Worm (Caenorhabditis elegans): ENCODE data around the gene F44A6.5.

F44A6.5 gene

DNA sequence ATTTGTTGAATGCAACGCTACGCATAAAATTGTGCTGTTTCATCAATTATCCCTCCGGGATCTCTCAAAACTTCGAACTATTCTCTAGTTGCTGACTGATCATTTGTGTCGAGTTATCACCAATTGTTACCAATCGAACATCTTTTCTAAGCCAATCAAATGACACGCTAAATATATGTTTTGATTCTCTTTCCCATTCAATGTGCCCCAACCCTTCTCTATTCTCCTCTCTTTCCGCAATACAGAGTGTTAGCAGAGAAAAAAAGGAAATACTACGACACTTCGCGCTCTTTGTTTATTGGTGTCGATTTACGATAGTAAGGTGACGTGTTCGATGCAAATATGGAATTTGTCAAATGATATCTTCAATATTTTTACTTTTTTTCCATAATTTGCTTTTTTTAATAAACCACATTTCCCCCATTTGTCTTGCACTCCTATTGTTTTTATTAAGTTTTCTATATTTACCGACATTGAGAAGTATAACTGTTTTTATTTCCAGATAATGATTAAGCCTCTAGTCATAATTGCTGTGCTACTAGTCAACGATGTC, 21.4 kb downstream of the F44A6.5 start, which contains the start of gene nucb-1 (continued):
- TF ChIP-seq snpc-4 (tag; optimal IDR thresholded peaks at IDR 0.05) (peak; percentile 52), peb-1 (tag; optimal IDR thresholded peaks at IDR 0.05) (no peak), ceh-82 (tag; optimal IDR thresholded peaks at IDR 0.05) (no peak)

ce11 chrX:10194327-10195096, 24.2 kb downstream of the F44A6.5 start, which contains the start of gene myrf-2:
Gene myrf-2 (minus strand): TSS chrX:10194377.
- TF ChIP-seq alr-1 (tag; optimal IDR thresholded peaks at IDR 0.05) (no peak), nhr-77 (tag; optimal IDR thresholded peaks at IDR 0.05) (no peak), sem-4 (tag; optimal IDR thresholded peaks at IDR 0.05) (no peak), snpc-4 (tag; optimal IDR thresholded peaks at IDR 0.05) (no peak), nhr-23 (tag; optimal IDR thresholded peaks at IDR 0.05) (no peak), nhr-129 (tag; optimal IDR thresholded peaks at IDR 0.05) (peak; percentile 4), ztf-11 (tag; optimal IDR thresholded peaks at IDR 0.05) (no peak), peb-1 (tag; optimal IDR thresholded peaks at IDR 0.05) (peak; percentile 80), crh-2 (tag; optimal IDR thresholded peaks at IDR 0.05) (no peak), nhr-21 (tag; optimal IDR thresholded peaks at IDR 0.05) (peak; percentile 21), blmp-1 (tag; optimal IDR thresholded peaks at IDR 0.05; ENCODE audit: insufficient read depth) (peak; percentile 50), mdl-1 (tag; optimal IDR thresholded peaks at IDR 0.05) (peak in 1 of 2 experiments; percentile 13), F13H6.1 (tag; optimal IDR thresholded peaks at IDR 0.05) (peak; percentile 23), egl-27 (tag; optimal IDR thresholded peaks at IDR 0.05) (no peak), nhr-25 (tag; optimal IDR thresholded peaks at IDR 0.05) (peak; percentile 63), sma-3 (GFP tag; optimal IDR thresholded peaks at IDR 0.05) (peak; percentile 12), lsy-2 (tag; optimal IDR thresholded peaks at IDR 0.05) (no peak), nhr-10 (tag; optimal IDR thresholded peaks at IDR 0.05) (no peak), mab-5 (tag; optimal IDR thresholded peaks at IDR 0.05) (no peak), nhr-6 (tag; optimal IDR thresholded peaks at IDR 0.05) (no peak), R02D3.7 (tag; optimal IDR thresholded peaks at IDR 0.05) (no peak)

DNA sequence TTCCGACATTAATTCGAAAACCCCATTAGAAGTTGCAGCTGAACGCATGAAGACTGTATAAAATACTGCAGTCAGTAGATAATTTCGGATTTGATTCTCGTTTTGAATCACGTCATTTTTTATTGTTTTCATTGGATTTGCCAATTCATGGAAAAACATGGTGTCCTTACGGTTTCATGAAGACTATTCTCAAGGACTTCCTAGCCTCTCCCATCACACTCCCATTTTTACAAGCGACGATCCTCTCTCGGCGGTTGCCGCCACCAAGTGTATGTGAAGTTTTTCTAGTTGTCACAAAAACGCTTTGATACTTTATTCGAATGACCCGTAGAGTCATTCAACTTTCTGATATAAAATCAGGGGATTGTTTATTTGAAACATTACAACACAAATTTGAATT, 28.9 kb downstream of the F44A6.5 start:
- TF ChIP-seq skn-1 (tag; optimal IDR thresholded peaks at IDR 0.05), result no peak
- TF ChIP-seq aly-2 (tag; optimal IDR thresholded peaks at IDR 0.05), result no peak
- no peak for TF ChIP-seq nhr-129 (tag; optimal IDR thresholded peaks at IDR 0.05)
- peak; percentile 32 for TF ChIP-seq nhr-25 (tag; optimal IDR thresholded peaks at IDR 0.05)
- TF ChIP-seq mab-5 (tag; optimal IDR thresholded peaks at IDR 0.05), result no peak
- no peak for TF ChIP-seq R02D3.7 (tag; optimal IDR thresholded peaks at IDR 0.05)
- no peak for TF ChIP-seq nhr-12 (tag; optimal IDR thresholded peaks at IDR 0.05)

DNA sequence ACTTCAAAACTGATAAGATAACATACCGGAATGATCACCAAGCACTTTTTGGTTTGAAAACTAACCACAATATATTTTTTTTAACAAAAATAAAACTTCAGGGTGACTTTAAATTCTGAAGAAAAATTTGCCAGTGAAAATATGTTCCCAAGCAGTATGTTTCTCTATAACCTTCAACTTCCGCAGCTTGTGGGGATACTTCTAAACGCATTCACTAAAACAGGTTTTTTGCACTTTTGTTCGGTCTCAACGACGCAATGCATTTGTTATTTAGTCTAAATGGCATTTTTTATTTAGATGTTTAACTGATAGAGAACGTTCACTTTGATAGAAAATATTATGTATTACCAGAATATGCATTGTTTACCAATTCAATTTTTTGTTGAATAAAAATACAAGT, 29.5 kb downstream of the F44A6.5 start:
- TF ChIP-seq nhr-25 (tag; optimal IDR thresholded peaks at IDR 0.05), result peak; percentile 78
- no peak for TF ChIP-seq lin-13 (GFP tag; optimal IDR thresholded peaks at IDR 0.05)
- TF ChIP-seq ztf-11 (tag; optimal IDR thresholded peaks at IDR 0.05), result no peak
- no peak for TF ChIP-seq aly-2 (tag; optimal IDR thresholded peaks at IDR 0.05)
- no peak for TF ChIP-seq lin-39 (tag; optimal IDR thresholded peaks at IDR 0.05)
- no peak for TF ChIP-seq C34F6.9 (tag; optimal IDR thresholded peaks at IDR 0.05)
- no peak for TF ChIP-seq dmd-4 (tag; optimal IDR thresholded peaks at IDR 0.05)
- TF ChIP-seq elt-1 (tag; optimal IDR thresholded peaks at IDR 0.05), result no peak
- no peak for TF ChIP-seq blmp-1 (tag; optimal IDR thresholded peaks at IDR 0.05; ENCODE audit: insufficient read depth)
- no peak for TF ChIP-seq egl-27 (tag; optimal IDR thresholded peaks at IDR 0.05)
- no peak for TF ChIP-seq mdl-1 (tag; optimal IDR thresholded peaks at IDR 0.05)
- TF ChIP-seq nhr-21 (tag; optimal IDR thresholded peaks at IDR 0.05), result peak; percentile 17
- TF ChIP-seq sem-4 (tag; optimal IDR thresholded peaks at IDR 0.05), result no peak
- no peak for TF ChIP-seq peb-1 (tag; optimal IDR thresholded peaks at IDR 0.05)
- no peak for TF ChIP-seq mbf-1 (tag; optimal IDR thresholded peaks at IDR 0.05)
- peak; percentile 31 for TF ChIP-seq unc-55 (GFP tag; optimal IDR thresholded peaks at IDR 0.05)

- peak; percentile 69 for TF ChIP-seq sem-4 (tag; optimal IDR thresholded peaks at IDR 0.05)
- TF ChIP-seq nhr-6 (tag; optimal IDR thresholded peaks at IDR 0.05), result peak; percentile 50
- TF ChIP-seq lin-39 (tag; optimal IDR thresholded peaks at IDR 0.05), result no peak
- TF ChIP-seq ztf-11 (tag; optimal IDR thresholded peaks at IDR 0.05), result no peak
- TF ChIP-seq mdl-1 (tag; optimal IDR thresholded peaks at IDR 0.05), result peak; percentile 77 to 93
- no peak for TF ChIP-seq ZK546.5 (tag; optimal IDR thresholded peaks at IDR 0.05)
- no peak for TF ChIP-seq peb-1 (tag; optimal IDR thresholded peaks at IDR 0.05)
- TF ChIP-seq nhr-23 (tag; optimal IDR thresholded peaks at IDR 0.05), result no peak
- TF ChIP-seq Y55F3AM.14 (GFP tag; optimal IDR thresholded peaks at IDR 0.05), result peak; percentile 50
- TF ChIP-seq snpc-4 (tag; optimal IDR thresholded peaks at IDR 0.05), result peak; percentile 50
- peak; percentile 59 for TF ChIP-seq lin-13 (GFP tag; optimal IDR thresholded peaks at IDR 0.05)
- TF ChIP-seq lsy-2 (tag; optimal IDR thresholded peaks at IDR 0.05), result peak; percentile 25 to 73
- peak; percentile 85 for TF ChIP-seq unc-55 (GFP tag; optimal IDR thresholded peaks at IDR 0.05)
- TF ChIP-seq F13H6.1 (tag; optimal IDR thresholded peaks at IDR 0.05), result peak; percentile 93
- peak; percentile 64 for TF ChIP-seq lin-11 (tag; optimal IDR thresholded peaks at IDR 0.05)
- peak; percentile 79 for TF ChIP-seq egl-27 (tag; optimal IDR thresholded peaks at IDR 0.05)
- TF ChIP-seq C34F6.9 (tag; optimal IDR thresholded peaks at IDR 0.05), result peak; percentile 92
- TF ChIP-seq aly-2 (tag; optimal IDR thresholded peaks at IDR 0.05), result no peak
- peak; percentile 12 for TF ChIP-seq unc-62 (GFP tag; optimal IDR thresholded peaks at IDR 0.05)
- peak; percentile 83 for TF ChIP-seq crh-2 (tag; optimal IDR thresholded peaks at IDR 0.05)
- TF ChIP-seq ceh-16 (tag; optimal IDR thresholded peaks at IDR 0.05), result peak; percentile 75
- TF ChIP-seq nhr-129 (tag; optimal IDR thresholded peaks at IDR 0.05), result peak; percentile 95
- peak; percentile 81 for TF ChIP-seq fos-1 (tag; optimal IDR thresholded peaks at IDR 0.05)
- peak; percentile 11 for TF ChIP-seq nhr-25 (tag; optimal IDR thresholded peaks at IDR 0.05)
- no peak for TF ChIP-seq gmeb-1 (tag; optimal IDR thresholded peaks at IDR 0.05)
- peak; percentile 34 for TF ChIP-seq sma-3 (GFP tag; optimal IDR thresholded peaks at IDR 0.05)
Observed at ce11 chrX:10188493-10188895, 30.2 kb downstream of the F44A6.5 start.
